Worm (Caenorhabditis elegans): ENCODE data around the gene C03B1.4.

ce11 chrX:6408713-6409112 lies 44.4 kb downstream of the C03B1.4 start:
- TF ChIP-seq nhr-11 (tag; optimal IDR thresholded peaks at IDR 0.05) (no peak), nhr-12 (tag; optimal IDR thresholded peaks at IDR 0.05) (no peak), skn-1 (tag; optimal IDR thresholded peaks at IDR 0.05) (no peak), nhr-76 (tag; optimal IDR thresholded peaks at IDR 0.05) (no peak), lin-15B (tag; optimal IDR thresholded peaks at IDR 0.05) (no peak), unc-39 (tag; optimal IDR thresholded peaks at IDR 0.05) (no peak), jun-1 (tag; optimal IDR thresholded peaks at IDR 0.05) (no peak), pha-4 (tag; optimal IDR thresholded peaks at IDR 0.05) (no peak), zag-1 (tag; optimal IDR thresholded peaks at IDR 0.05) (no peak)
